Worm (Caenorhabditis elegans) whole organism, young adult: ENCODE measurements around the gene inso-1.

Experiments used
- ama-1 ChIP-seq, 3 experiments: fragments of 150-350 bp in 1 of 3; sonication (generic microtip) in 2 of 3; optimal IDR thresholded peaks; 2 replicates each; lab custom pipeline; 2014 to 2018; ENCODE audit warnings: missing biosample characterization in 2 of 3, missing genetic modification characterization in 2 of 3, missing genetic modification reagents in 2 of 3
- ets-4 ChIP-seq: fragments of 200-800 bp; sonication (Bioruptor generic); optimal IDR thresholded peaks from 2 replicates; lab custom pipeline; 2018; ENCODE audit warnings: mild to moderate bottlenecking, missing genetic modification characterization, missing compliant biosample characterization
- hrde-1 ChIP-seq: sonication (generic microtip); optimal IDR thresholded peaks from 2 replicates; lab custom pipeline; 2016; ENCODE audit warnings: missing genetic modification characterization, mild to moderate bottlenecking, missing compliant biosample characterization, moderate library complexity, missing genotype, missing genetic modification reagents, borderline replicate concordance
- madf-6 ChIP-seq: fragments of 200-800 bp; sonication (Bioruptor generic); IDR thresholded peaks from 2 replicates; pipeline ENCODE4 v1.3.6; 2022; ENCODE audit warnings: missing genetic modification reagents, missing genetic modification characterization, missing compliant biosample characterization
- mes-4 ChIP-seq: sonication (generic microtip); optimal IDR thresholded peaks from 2 replicates; lab custom pipeline; 2016; ENCODE audit warnings: missing genotype, missing genetic modification characterization, missing compliant biosample characterization
- snpc-4 ChIP-seq, 5 experiments: fragments of 150-350 bp in 1 of 5; sonication (generic microtip) in 4 of 5; optimal IDR thresholded peaks; 2 replicates each; lab custom pipeline; 2014 to 2018; ENCODE audit warnings: missing genetic modification characterization in 5 of 5, missing biosample characterization in 3 of 5, antibody characterized with exemption in 2 of 5, mild to moderate bottlenecking in 2 of 5, missing compliant biosample characterization in 2 of 5, missing genotype in 2 of 5, moderate library complexity in 2 of 5, missing genetic modification reagents in 1 of 5
- tbx-9 ChIP-seq: sonication (generic microtip); optimal IDR thresholded peaks from 2 replicates; lab custom pipeline; 2016; ENCODE audit warnings: borderline replicate concordance, missing genetic modification characterization, inconsistent platforms, missing compliant biosample characterization
- ztf-26 ChIP-seq: sonication (generic microtip); optimal IDR thresholded peaks from 2 replicates; lab custom pipeline; 2017; ENCODE audit warnings: missing genetic modification characterization, missing compliant biosample characterization

ce11 chrX:1295713-1296112 lies 4.2 kb upstream of the inso-1 start:
- TF ChIP-seq ztf-26 (no peak), tbx-9 (tag; lab: Kevin White, UChicago) (no peak), ama-1 (optimal IDR thresholded peaks at IDR 0.05; lab: Kevin White, UChicago) (no peak), ama-1 (GFP tag; optimal IDR thresholded peaks at IDR 0.05; lab: Kevin White, UChicago) (no peak), mes-4 (no peak), madf-6 (GFP tag; lab: Robert Waterston, UW) (no peak), ets-4 (GFP tag; lab: Kevin White, UChicago) (no peak), snpc-4 (GFP tag; optimal IDR thresholded peaks at IDR 0.05; lab: Kevin White, UChicago) (no peak), snpc-4 (tag; optimal IDR thresholded peaks at IDR 0.05; lab: Kevin White, UChicago) (no peak), hrde-1 (tag; lab: Kevin White, UChicago) (no peak)
